Worm (Caenorhabditis elegans): ENCODE data around the gene ZK813.6.

DNA sequence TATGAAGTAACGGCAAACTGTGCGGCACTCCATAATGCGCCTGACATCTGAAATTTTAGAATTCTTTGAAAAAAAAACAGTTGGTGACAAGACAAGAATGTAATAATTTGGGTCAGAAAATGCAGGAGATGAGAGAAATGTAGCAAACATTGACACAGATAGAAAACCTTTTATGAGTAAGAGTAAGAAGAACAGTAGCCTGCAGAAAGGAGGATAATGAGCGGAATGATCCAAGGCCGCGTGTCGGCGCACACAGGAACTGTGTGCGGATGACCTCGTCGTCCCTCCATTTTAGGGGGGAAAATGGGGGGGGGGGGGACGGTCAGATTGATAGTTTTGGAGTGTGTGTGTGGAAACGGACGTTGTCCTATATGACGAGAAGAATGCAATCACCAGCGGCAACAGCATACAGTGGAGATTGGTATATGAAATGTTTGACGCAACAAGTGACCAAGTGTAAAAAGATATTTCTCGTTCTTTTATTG, 9.9 kb upstream of the ZK813.6 start, which contains the start of gene dhs-27:
- no peak for TF ChIP-seq mml-1 (tag; optimal IDR thresholded peaks at IDR 0.05)
- no peak for TF ChIP-seq unc-62 (GFP tag; optimal IDR thresholded peaks at IDR 0.05)
- TF ChIP-seq nhr-237 (tag; optimal IDR thresholded peaks at IDR 0.05), result no peak
- no peak for TF ChIP-seq mdl-1 (tag; optimal IDR thresholded peaks at IDR 0.05)
- no peak for TF ChIP-seq fkh-10 (GFP tag; optimal IDR thresholded peaks at IDR 0.05)
- no peak for TF ChIP-seq nhr-28 (tag; optimal IDR thresholded peaks at IDR 0.05)
- TF ChIP-seq nhr-77 (tag; optimal IDR thresholded peaks at IDR 0.05), result no peak
- TF ChIP-seq jun-1 (tag; optimal IDR thresholded peaks at IDR 0.05), result no peak
- TF ChIP-seq ama-1 (optimal IDR thresholded peaks at IDR 0.05), result no peak
- no peak for TF ChIP-seq tbx-2 (tag; optimal IDR thresholded peaks at IDR 0.05)
- TF ChIP-seq ceh-82 (tag; optimal IDR thresholded peaks at IDR 0.05), result no peak
- TF ChIP-seq skn-1 (tag; optimal IDR thresholded peaks at IDR 0.05), result no peak
- TF ChIP-seq R02D3.7 (tag; optimal IDR thresholded peaks at IDR 0.05), result no peak

Measured in whole organism, L3 larva.